Worm (Caenorhabditis elegans): ENCODE data around the gene M110.8.

DNA sequence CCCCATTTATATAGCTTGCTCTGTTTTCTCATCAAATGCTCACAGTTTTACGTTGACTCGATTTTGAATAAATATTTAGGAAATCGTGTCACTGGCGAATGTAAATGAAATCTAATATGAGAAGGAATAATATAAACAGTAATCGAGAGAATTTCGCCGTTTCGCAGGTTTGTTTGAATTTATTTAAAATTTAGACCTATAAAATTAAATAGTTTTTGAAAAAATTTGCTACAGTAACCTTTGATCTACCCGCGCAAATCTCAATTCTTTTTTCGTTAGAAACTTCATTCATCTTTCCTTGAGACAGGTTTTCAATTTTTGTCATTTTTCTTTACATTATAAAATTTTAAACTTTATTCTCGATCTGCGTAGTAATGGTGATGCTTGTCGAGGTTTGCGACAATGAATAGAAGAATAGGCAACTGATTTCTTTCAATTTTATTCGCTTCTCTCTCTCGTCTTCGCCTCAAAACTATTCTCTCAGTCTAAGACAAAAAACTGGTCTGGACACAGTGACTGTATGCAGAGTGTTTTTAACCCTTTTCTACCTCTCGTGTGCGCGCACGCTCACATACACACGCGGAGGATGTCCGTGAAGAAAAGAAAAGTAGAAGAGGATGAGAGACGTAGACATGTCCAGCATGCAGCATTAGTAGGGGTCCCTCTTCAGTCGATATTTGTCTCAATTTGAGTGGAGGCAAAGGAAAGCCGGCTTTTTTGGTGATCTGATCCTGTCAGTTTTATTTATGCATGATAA lies 13.1 kb upstream of the M110.8 start, which contains the start of gene dab-1:
- peak; percentile 21 for TF ChIP-seq him-1 (tag; optimal IDR thresholded peaks at IDR 0.05)
- TF ChIP-seq dao-5 (tag; optimal IDR thresholded peaks at IDR 0.05), result no peak
- no peak for TF ChIP-seq W03F9.2 (tag; optimal IDR thresholded peaks at IDR 0.05)
